Fruit fly (Drosophila melanogaster): Measurements from ENCODE around the gene RfC4.

DNA sequence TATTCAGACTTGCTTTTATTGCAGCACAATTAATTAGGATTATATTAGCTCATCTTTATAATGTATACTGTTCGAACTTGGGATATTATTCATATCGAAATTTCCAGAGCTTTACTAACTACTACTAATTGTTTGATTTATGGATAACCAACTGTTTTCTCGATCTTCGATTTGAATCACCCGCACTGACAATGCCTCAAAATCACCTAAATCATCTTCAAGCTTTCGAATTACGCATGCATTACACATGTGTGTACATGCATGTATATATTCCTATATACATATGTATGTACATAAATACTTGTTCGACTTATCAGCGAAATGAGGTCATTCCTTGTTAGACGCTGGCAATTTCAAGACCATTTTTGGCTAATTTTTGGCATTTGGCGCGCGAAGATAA lies 14.2 kb downstream of the RfC4 start:
- TF ChIP-seq D1 (tag; optimal IDR thresholded peaks at IDR 0.05) (no peak), CG34367 (tag; optimal IDR thresholded peaks at IDR 0.05) (no peak), CG15710 (tag; optimal IDR thresholded peaks at IDR 0.05) (no peak), CG4496 (GFP tag; IDR thresholded peaks at IDR 0.05) (no peak), CG17806 (tag; optimal IDR thresholded peaks at IDR 0.05) (no peak), CG10348 (GFP tag; IDR thresholded peaks at IDR 0.05) (no peak), CG12605 (GFP tag; IDR thresholded peaks at IDR 0.05) (no peak), Pif1A (GFP tag; optimal IDR thresholded peaks at IDR 0.05) (no peak), Ets98B (GFP tag; IDR thresholded peaks at IDR 0.05) (no peak), EcR (GFP tag; optimal IDR thresholded peaks at IDR 0.05) (no peak), CG13204 (GFP tag; optimal IDR thresholded peaks at IDR 0.05) (no peak)
